Worm (Caenorhabditis elegans): ENCODE results near the gene JC8.4.
A peak's percentile ranks its signal among the peaks of the same experiment; 100 is the strongest.

Gene JC8.4

ce11 chrIV:13214466-13214865, 29.0 kb upstream of the JC8.4 start, which contains the start of gene cho-1:
Gene cho-1 (minus strand): TSS chrIV:13214566.
- TF ChIP-seq unc-62 (GFP tag; optimal IDR thresholded peaks at IDR 0.05) (no peak), drap-1 (GFP tag; optimal IDR thresholded peaks at IDR 0.05) (no peak), elt-3 (tag; optimal IDR thresholded peaks at IDR 0.05) (no peak), ceh-43 (GFP tag; optimal IDR thresholded peaks at IDR 0.05) (no peak), lsy-2 (tag; optimal IDR thresholded peaks at IDR 0.05) (no peak), sptf-1 (tag; optimal IDR thresholded peaks at IDR 0.05) (no peak), unc-39 (tag; optimal IDR thresholded peaks at IDR 0.05) (no peak), flh-1 (GFP tag; optimal IDR thresholded peaks at IDR 0.05) (no peak), mep-1 (tag; optimal IDR thresholded peaks at IDR 0.05) (no peak), M03D4.4 (tag; optimal IDR thresholded peaks at IDR 0.05) (no peak), snpc-4 (tag; optimal IDR thresholded peaks at IDR 0.05) (no peak), nhr-28 (tag; optimal IDR thresholded peaks at IDR 0.05) (no peak), tbx-8 (GFP tag; optimal IDR thresholded peaks at IDR 0.05) (no peak), nhr-76 (tag; optimal IDR thresholded peaks at IDR 0.05) (no peak), hlh-1 (tag; optimal IDR thresholded peaks at IDR 0.05) (no peak), mab-5 (tag; optimal IDR thresholded peaks at IDR 0.05) (no peak)

- TF ChIP-seq ces-1 (GFP tag; optimal IDR thresholded peaks at IDR 0.05) (peak; percentile 64), ceh-43 (GFP tag; optimal IDR thresholded peaks at IDR 0.05) (no peak)
Measured at ce11 chrIV:13220594-13220993, 22.9 kb upstream of the JC8.4 start.

ce11 chrIV:13221657-13222056, 21.8 kb upstream of the JC8.4 start, which contains the start of gene C48D1.5:
Gene C48D1.5 (plus strand): TSS chrIV:13221957.
- TF ChIP-seq nhr-237 (tag; optimal IDR thresholded peaks at IDR 0.05) (no peak), ztf-11 (tag; optimal IDR thresholded peaks at IDR 0.05) (no peak), nhr-28 (tag; optimal IDR thresholded peaks at IDR 0.05) (no peak), tbx-8 (GFP tag; optimal IDR thresholded peaks at IDR 0.05) (no peak), drap-1 (GFP tag; optimal IDR thresholded peaks at IDR 0.05) (no peak), lin-13 (tag; optimal IDR thresholded peaks at IDR 0.05) (no peak)

DNA sequence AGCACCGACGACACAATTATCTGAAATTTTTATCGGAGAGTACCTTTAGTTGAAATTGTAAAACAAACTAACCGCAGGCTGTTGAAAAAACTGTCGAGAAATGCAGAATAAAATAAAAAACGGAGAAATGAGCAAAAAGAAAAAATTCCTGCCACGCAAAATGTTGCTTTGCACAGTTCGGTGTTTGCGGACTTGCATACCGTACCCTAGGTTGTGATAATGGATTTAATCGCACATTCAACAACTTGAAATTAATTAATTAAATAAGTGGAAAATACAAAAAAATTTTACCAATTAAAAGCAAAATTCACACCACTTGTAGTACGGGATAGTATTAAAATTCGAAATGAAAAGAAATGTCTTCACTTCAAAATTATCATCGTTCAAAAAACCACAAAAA, 12.1 kb upstream of the JC8.4 start:
- TF ChIP-seq lsy-2 (tag; optimal IDR thresholded peaks at IDR 0.05) (peak; percentile 96), ces-1 (GFP tag; optimal IDR thresholded peaks at IDR 0.05) (peak; percentile 85), mep-1 (tag; optimal IDR thresholded peaks at IDR 0.05) (peak; percentile 28), mab-5 (tag; optimal IDR thresholded peaks at IDR 0.05) (no peak), flh-1 (GFP tag; optimal IDR thresholded peaks at IDR 0.05) (no peak), bed-3 (GFP tag; optimal IDR thresholded peaks at IDR 0.05) (no peak), hlh-1 (tag; optimal IDR thresholded peaks at IDR 0.05) (no peak)

DNA sequence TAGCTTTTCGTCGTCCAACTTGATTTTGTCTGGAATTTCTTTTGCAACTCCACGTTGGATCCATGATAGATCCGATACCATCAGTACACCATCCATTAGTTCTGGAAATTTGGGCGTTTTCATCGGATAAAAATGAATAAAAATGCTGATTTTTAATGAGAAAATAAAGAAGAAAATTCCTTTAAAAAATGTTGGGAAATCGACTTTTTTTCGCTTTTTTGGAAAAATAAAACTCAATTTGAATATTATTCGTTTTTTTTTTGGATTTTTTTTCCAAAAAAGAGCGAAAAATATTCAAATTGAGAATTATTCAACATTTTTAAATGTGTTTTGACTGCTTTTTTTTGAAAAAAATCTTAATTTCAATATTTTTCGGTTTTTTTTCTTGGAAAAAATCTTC, 7.0 kb upstream of the JC8.4 start, which contains the start of gene pwp-1:
Gene pwp-1, minus strand, starts transcription at position 101 of the 400 bp plus-strand sequence.
- TF ChIP-seq bed-3 (GFP tag; optimal IDR thresholded peaks at IDR 0.05) (no peak), elt-3 (tag; optimal IDR thresholded peaks at IDR 0.05) (no peak), ceh-43 (GFP tag; optimal IDR thresholded peaks at IDR 0.05) (no peak), nhr-28 (tag; optimal IDR thresholded peaks at IDR 0.05) (no peak), tbx-8 (GFP tag; optimal IDR thresholded peaks at IDR 0.05) (no peak), nhr-76 (tag; optimal IDR thresholded peaks at IDR 0.05) (no peak), unc-120 (tag; optimal IDR thresholded peaks at IDR 0.05; ENCODE audit: poor library complexity, severe bottlenecking) (no peak), sptf-1 (tag; optimal IDR thresholded peaks at IDR 0.05) (no peak), lin-32 (GFP tag; optimal IDR thresholded peaks at IDR 0.05) (no peak), ceh-83 (GFP tag; optimal IDR thresholded peaks at IDR 0.05) (no peak), mab-5 (tag; optimal IDR thresholded peaks at IDR 0.05) (no peak), nhr-237 (tag; optimal IDR thresholded peaks at IDR 0.05) (no peak), ces-1 (GFP tag; optimal IDR thresholded peaks at IDR 0.05) (no peak)

ce11 chrIV:13238943-13239861, 4.3 kb upstream of the JC8.4 start, which contains the start of gene tag-115:
Gene tag-115 (minus strand): TSS chrIV:13239414.
- TF ChIP-seq ceh-83 (GFP tag; optimal IDR thresholded peaks at IDR 0.05), result peak; percentile 7
- no peak for TF ChIP-seq nhr-2 (tag; optimal IDR thresholded peaks at IDR 0.05)

All from whole organism, mixed stage, embryonic.